Worm (Caenorhabditis elegans) whole organism, L4/young adult: ENCODE measurements around the gene T21B10.4.

Experiments used
- W03F9.2 ChIP-seq: fragments of 150-350 bp; optimal IDR thresholded peaks from 2 replicates; lab custom pipeline; 2014; ENCODE audit warnings: missing biosample characterization, missing genetic modification characterization
- dao-5 ChIP-seq: sonication (generic microtip); optimal IDR thresholded peaks from 2 replicates; lab custom pipeline; 2016; ENCODE audit warnings: missing genotype, missing genetic modification characterization, moderate library complexity, missing compliant biosample characterization
- him-1 ChIP-seq: sonication (generic microtip); optimal IDR thresholded peaks from 2 replicates; lab custom pipeline; 2016; ENCODE audit warnings: missing genotype, missing genetic modification reagents, missing genetic modification characterization, missing compliant biosample characterization

DNA sequence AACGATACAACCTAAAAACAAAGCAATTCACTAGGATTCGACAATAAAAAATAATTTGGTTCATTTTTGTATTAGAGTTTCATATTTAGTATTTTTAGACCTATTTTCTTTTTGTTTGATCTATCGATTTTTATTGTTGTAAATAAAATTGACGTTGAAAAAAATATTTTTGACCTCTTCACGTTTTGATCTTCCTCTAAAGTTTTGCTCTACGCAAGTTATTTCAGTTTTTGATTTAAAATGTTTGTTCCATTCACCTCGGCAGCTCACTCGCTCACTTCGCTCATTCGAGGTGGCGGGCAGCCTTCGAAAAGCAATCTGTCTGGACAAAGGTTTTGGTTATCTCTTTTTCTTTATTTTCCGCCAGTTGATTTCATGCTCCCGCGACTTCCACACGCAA lies 9.9 kb upstream of the T21B10.4 start, which contains the start of gene enol-1:
- no peak for TF ChIP-seq dao-5 (tag; lab: Kevin White, UChicago)
- TF ChIP-seq W03F9.2 (tag; lab: Kevin White, UChicago): no peak
- TF ChIP-seq him-1 (tag; lab: Kevin White, UChicago): no peak
